Fruit fly (Drosophila melanogaster) whole organism, embryonic: ENCODE measurements around the gene dj-1beta.
A peak's percentile ranks its signal among the peaks of the same experiment; 100 is the strongest.

Experiments
- B-H2 ChIP-seq: fragments of 200-800 bp; sonication (Bioruptor generic); optimal IDR thresholded peaks from 2 replicates; lab custom pipeline; 2018; ENCODE audit warnings: missing biosample characterization, mild to moderate bottlenecking, missing genetic modification characterization
- C15 ChIP-seq: fragments of 200-800 bp; sonication (Bioruptor generic); IDR thresholded peaks from 3 replicates; pipeline ENCODE4 v1.3.6; 2022; ENCODE audit warnings: missing biosample characterization, missing genetic modification characterization
- CG10147 ChIP-seq: fragments of 200-800 bp; sonication (Bioruptor generic); optimal IDR thresholded peaks from 2 replicates; lab custom pipeline; 2019; ENCODE audit warnings: missing biosample characterization, mild to moderate bottlenecking, missing genetic modification characterization, moderate library complexity
- CG10321 ChIP-seq: fragments of 200-800 bp; sonication (Bioruptor generic); IDR thresholded peaks from 2 replicates; pipeline ENCODE4 v1.3.6; 2022; ENCODE audit warnings: missing biosample characterization, missing genetic modification characterization
- CG10366 ChIP-seq: fragments of 200-800 bp; sonication (Bioruptor generic); IDR thresholded peaks from 2 replicates; pipeline ENCODE4 v1.3.6; 2022; ENCODE audit warnings: missing biosample characterization, missing genetic modification characterization
- CG11247 ChIP-seq: fragments of 200-800 bp; sonication (Bioruptor generic); IDR thresholded peaks from 2 replicates; pipeline ENCODE4 v1.3.6; 2022; ENCODE audit warnings: missing biosample characterization, missing genetic modification characterization
- CG11398 ChIP-seq: fragments of 200-800 bp; sonication (Bioruptor generic); optimal IDR thresholded peaks from 2 replicates; lab custom pipeline; 2016; ENCODE audit warnings: missing biosample characterization, missing genetic modification characterization
- CG11560 ChIP-seq: fragments of 200-800 bp; sonication (Bioruptor generic); IDR thresholded peaks from 3 replicates; pipeline ENCODE4 v1.3.6; 2022; ENCODE audit warnings: missing biosample characterization, missing genetic modification characterization
- CG12219 ChIP-seq: fragments of 200-800 bp; sonication (Bioruptor generic); optimal IDR thresholded peaks from 3 replicates; lab custom pipeline; 2018; ENCODE audit warnings: missing biosample characterization, mild to moderate bottlenecking, missing genetic modification characterization
- CG13424 ChIP-seq: fragments of 200-800 bp; sonication (Bioruptor generic); optimal IDR thresholded peaks from 2 replicates; lab custom pipeline; 2019; ENCODE audit warnings: missing biosample characterization, mild to moderate bottlenecking, missing genetic modification characterization, moderate library complexity
- CG14667 ChIP-seq: fragments of 200-800 bp; sonication (Bioruptor generic); IDR thresholded peaks from 2 replicates; pipeline ENCODE4 v1.3.6; 2022; ENCODE audit warnings: missing biosample characterization, missing genetic modification characterization
- CG1603 ChIP-seq: fragments of 200-800 bp; sonication (Bioruptor generic); optimal IDR thresholded peaks from 2 replicates; lab custom pipeline; 2019; ENCODE audit warnings: missing biosample characterization, mild to moderate bottlenecking, missing genetic modification characterization, moderate library complexity
- CG1832 ChIP-seq: fragments of 200-800 bp; sonication (Bioruptor generic); optimal IDR thresholded peaks from 2 replicates; lab custom pipeline; 2017; ENCODE audit warnings: missing biosample characterization, mild to moderate bottlenecking, missing genetic modification characterization, inconsistent platforms
- CG18599 ChIP-seq: fragments of 200-800 bp; sonication (Bioruptor generic); optimal IDR thresholded peaks from 3 replicates; lab custom pipeline; 2017; ENCODE audit warnings: missing biosample characterization, missing genetic modification characterization, mild to moderate bottlenecking, moderate library complexity, missing genetic modification reagents
- CG2889 ChIP-seq: fragments of 200-800 bp; sonication (Bioruptor generic); IDR thresholded peaks from 3 replicates; pipeline ENCODE4 v1.3.6; 2022; ENCODE audit warnings: missing biosample characterization, missing genetic modification characterization
- CG31388 ChIP-seq: fragments of 200-800 bp; sonication (Bioruptor generic); optimal IDR thresholded peaks from 2 replicates; lab custom pipeline; 2016; ENCODE audit warnings: missing biosample characterization, missing genetic modification characterization
- CG33557 ChIP-seq: fragments of 200-800 bp; sonication (Bioruptor generic); optimal IDR thresholded peaks from 2 replicates; lab custom pipeline; 2019; ENCODE audit warnings: missing biosample characterization, mild to moderate bottlenecking, missing genetic modification characterization, moderate library complexity
- CG34224 ChIP-seq: fragments of 200-800 bp; sonication (Bioruptor generic); IDR thresholded peaks from 3 replicates; pipeline ENCODE4 v1.3.6; 2022; ENCODE audit warnings: missing biosample characterization, missing genetic modification characterization; ENCODE audit not compliant: partially characterized antibody
- CG4424 ChIP-seq: fragments of 200-800 bp; sonication (Bioruptor generic); optimal IDR thresholded peaks from 3 replicates; lab custom pipeline; 2016; ENCODE audit warnings: missing biosample characterization, missing genetic modification characterization
- CG4730 ChIP-seq: fragments of 200-800 bp; sonication (Bioruptor generic); IDR thresholded peaks from 2 replicates; pipeline ENCODE4 v1.3.6; 2022; ENCODE audit warnings: missing biosample characterization, missing genetic modification characterization
- CG4820 ChIP-seq: fragments of 200-800 bp; sonication (Bioruptor generic); optimal IDR thresholded peaks from 3 replicates; lab custom pipeline; 2016; ENCODE audit warnings: missing biosample characterization, missing genetic modification characterization
- CG5953 ChIP-seq: fragments of 200-800 bp; sonication (Bioruptor generic); IDR thresholded peaks from 2 replicates; pipeline ENCODE4 v1.3.6; 2022; ENCODE audit warnings: missing biosample characterization, missing genetic modification characterization
- CG6654 ChIP-seq: fragments of 200-800 bp; sonication (Bioruptor generic); optimal IDR thresholded peaks from 2 replicates; lab custom pipeline; 2017; ENCODE audit warnings: missing biosample characterization, mild to moderate bottlenecking, missing genetic modification characterization
- CG6683 ChIP-seq: fragments of 200-800 bp; sonication (Bioruptor generic); optimal IDR thresholded peaks from 2 replicates; lab custom pipeline; 2017; ENCODE audit warnings: missing biosample characterization, mild to moderate bottlenecking, missing genetic modification characterization, missing genetic modification reagents
- CG7357 ChIP-seq: fragments of 200-800 bp; sonication (Bioruptor generic); IDR thresholded peaks from 3 replicates; pipeline ENCODE4 v1.3.6; 2022; ENCODE audit warnings: missing biosample characterization, missing genetic modification characterization
- CG7928 ChIP-seq: fragments of 200-800 bp; sonication (Bioruptor generic); optimal IDR thresholded peaks from 2 replicates; lab custom pipeline; 2017; ENCODE audit warnings: missing biosample characterization, mild to moderate bottlenecking, missing genetic modification characterization
- Dbx ChIP-seq: fragments of 200-800 bp; sonication (Bioruptor generic); IDR thresholded peaks from 3 replicates; pipeline ENCODE4 v1.3.6; 2022; ENCODE audit warnings: missing biosample characterization, missing genetic modification characterization
- H15 ChIP-seq: fragments of 200-800 bp; sonication (Bioruptor generic); IDR thresholded peaks from 3 replicates; pipeline ENCODE4 v1.3.6; 2022; ENCODE audit warnings: missing biosample characterization, missing genetic modification characterization
- Hmr ChIP-seq: fragments of 200-800 bp; sonication (Bioruptor generic); optimal IDR thresholded peaks from 3 replicates; lab custom pipeline; 2017; ENCODE audit warnings: mild to moderate bottlenecking, missing biosample characterization, missing genetic modification reagents, missing genetic modification characterization
- Hsf ChIP-seq: fragments of 200-800 bp; sonication (Bioruptor generic); optimal IDR thresholded peaks from 3 replicates; lab custom pipeline; 2016; ENCODE audit warnings: missing biosample characterization, missing genetic modification characterization
- Lhr ChIP-seq: fragments of 200-800 bp; sonication (Bioruptor generic); optimal IDR thresholded peaks from 3 replicates; lab custom pipeline; 2017; ENCODE audit warnings: mild to moderate bottlenecking, missing biosample characterization, missing genetic modification reagents, missing genetic modification characterization
- NK7.1 ChIP-seq: fragments of 200-800 bp; sonication (Bioruptor generic); optimal IDR thresholded peaks from 3 replicates; lab custom pipeline; 2016; ENCODE audit warnings: missing biosample characterization, missing genetic modification characterization
- Pdp1 ChIP-seq, 2 experiments: fragments of 200-800 bp; sonication (Bioruptor generic); optimal IDR thresholded peaks; 3 replicates each; lab custom pipeline; 2016; ENCODE audit warnings: missing biosample characterization in 2 of 2, missing genetic modification characterization in 2 of 2, mild to moderate bottlenecking in 1 of 2, moderate library complexity in 1 of 2
- Tbp ChIP-seq: fragments of >200 bp; optimal IDR thresholded peaks from 2 replicates; lab custom pipeline; 2018; ENCODE audit warnings: missing biosample characterization, missing genetic modification characterization
- Usf ChIP-seq: fragments of 200-800 bp; sonication (Bioruptor generic); optimal IDR thresholded peaks from 2 replicates; lab custom pipeline; 2017; ENCODE audit warnings: missing genotype, missing biosample characterization, missing genetic modification characterization
- ato ChIP-seq: fragments of 200-800 bp; sonication (Bioruptor generic); IDR thresholded peaks from 2 replicates; pipeline ENCODE4 v1.3.6; 2022; ENCODE audit warnings: missing biosample characterization, missing genetic modification characterization; ENCODE audit not compliant: partially characterized antibody
- cas ChIP-seq: fragments of 200-800 bp; sonication (Bioruptor generic); IDR thresholded peaks from 2 replicates; pipeline ENCODE4 v1.3.6; 2022; ENCODE audit warnings: missing biosample characterization, missing genetic modification characterization
- chm ChIP-seq: fragments of 200-800 bp; sonication (Bioruptor generic); IDR thresholded peaks from 2 replicates; pipeline ENCODE4 v1.3.6; 2022; ENCODE audit warnings: missing biosample characterization, missing genetic modification characterization
- ci ChIP-seq: fragments of 200-800 bp; sonication (Bioruptor generic); IDR thresholded peaks from 3 replicates; pipeline ENCODE4 v1.3.6; 2022; ENCODE audit warnings: missing biosample characterization, missing genetic modification characterization
- crc ChIP-seq: fragments of 200-800 bp; sonication (Bioruptor generic); optimal IDR thresholded peaks from 2 replicates; lab custom pipeline; 2016; ENCODE audit warnings: missing biosample characterization, missing genetic modification characterization
- dan ChIP-seq: fragments of 200-800 bp; sonication (Bioruptor generic); IDR thresholded peaks from 2 replicates; pipeline ENCODE4 v1.3.6; 2022; ENCODE audit warnings: missing biosample characterization, missing genetic modification characterization
- dysf ChIP-seq: fragments of 200-800 bp; sonication (Bioruptor generic); IDR thresholded peaks from 3 replicates; pipeline ENCODE4 v1.3.6; 2022; ENCODE audit warnings: missing biosample characterization, missing genetic modification characterization
- en ChIP-seq: fragments of 200-800 bp; sonication (Bioruptor generic); optimal IDR thresholded peaks from 2 replicates; lab custom pipeline; 2016; ENCODE audit warnings: missing biosample characterization, missing genetic modification characterization
- fd96Cb ChIP-seq: fragments of 200-800 bp; sonication (Bioruptor generic); optimal IDR thresholded peaks from 2 replicates; lab custom pipeline; 2018; ENCODE audit warnings: missing biosample characterization, mild to moderate bottlenecking, missing genetic modification characterization, moderate library complexity
- ham ChIP-seq: fragments of 200-800 bp; sonication (Bioruptor generic); IDR thresholded peaks from 2 replicates; pipeline ENCODE4 v1.3.6; 2022; ENCODE audit warnings: missing biosample characterization, missing genetic modification characterization
- lab ChIP-seq: fragments of 200-800 bp; sonication (Bioruptor generic); optimal IDR thresholded peaks from 3 replicates; lab custom pipeline; 2017; ENCODE audit warnings: missing biosample characterization, missing genetic modification characterization, mild to moderate bottlenecking, moderate library complexity, missing genetic modification reagents
- phol ChIP-seq: fragments of 200-800 bp; sonication (Bioruptor generic); optimal IDR thresholded peaks from 3 replicates; lab custom pipeline; 2018; ENCODE audit warnings: missing biosample characterization, mild to moderate bottlenecking, missing genetic modification characterization, moderate library complexity
- prd ChIP-seq, 3 experiments: fragments of >200 bp in 2 of 3; fragments of 200-800 bp in 1 of 3; sonication (Bioruptor generic) in 1 of 3; optimal IDR thresholded peaks in 2 of 3; IDR thresholded peaks in 1 of 3; 2 replicates in 2 of 3; 3 replicates in 1 of 3; pipeline versions ENCODE4 v1.3.6 to Lab custom; 2017 to 2022; ENCODE audit warnings: missing biosample characterization in 1 of 3, missing genetic modification characterization in 1 of 3
- sqz ChIP-seq: fragments of 200-800 bp; sonication (Bioruptor generic); optimal IDR thresholded peaks from 3 replicates; lab custom pipeline; 2018; ENCODE audit warnings: missing biosample characterization, mild to moderate bottlenecking, missing genetic modification characterization
- zen ChIP-seq: fragments of 200-800 bp; sonication (Bioruptor generic); optimal IDR thresholded peaks from 3 replicates; lab custom pipeline; 2018; ENCODE audit warnings: missing biosample characterization, mild to moderate bottlenecking, missing genetic modification characterization, moderate library complexity

Gene dj-1beta

dm6 chr3R:30781661-30782120, 25.2 kb upstream of the dj-1beta start (continued):
- peak; percentile 66 for TF ChIP-seq Lhr (GFP tag; lab: Kevin White, UChicago)
- TF ChIP-seq cas (GFP tag; lab: Robert Waterston, UW) = peak; percentile 80
- peak; percentile 94 for TF ChIP-seq CG33557 (GFP tag; lab: Kevin White, UChicago)
- peak; percentile 86; the same call in 2 of the 3 replicates for TF ChIP-seq C15
- peak; percentile 91 for TF ChIP-seq CG4730 (GFP tag; lab: Robert Waterston, UW)
- peak; percentile 98 for TF ChIP-seq CG10321 (GFP tag; lab: Robert Waterston, UW)
- peak; percentile 90 for TF ChIP-seq Usf
- TF ChIP-seq CG1832 = peak; percentile 86
- peak; percentile 95 for TF ChIP-seq CG4424 (GFP tag; lab: Kevin White, UChicago)
- no peak for TF ChIP-seq ato (GFP tag; lab: Robert Waterston, UW)
- no peak for TF ChIP-seq CG34224 (GFP tag; lab: Robert Waterston, UW)
- TF ChIP-seq CG12219 (GFP tag; lab: Kevin White, UChicago) = peak; percentile 91
- TF ChIP-seq Pdp1 (GFP tag; optimal IDR thresholded peaks at IDR 0.05; lab: Kevin White, UChicago) = peak; percentile 86 to 93
- TF ChIP-seq dysf (GFP tag; lab: Robert Waterston, UW) = peak; percentile 96
- peak; percentile 94 for TF ChIP-seq dan
- TF ChIP-seq CG11247 = peak; percentile 95
- peak; percentile 89 for TF ChIP-seq Hmr (GFP tag; lab: Kevin White, UChicago)
- peak; percentile 36 for TF ChIP-seq CG7928 (GFP tag; lab: Kevin White, UChicago)
- peak; percentile 98 for TF ChIP-seq zen (tag; lab: Kevin White, UChicago)
- no peak for TF ChIP-seq Tbp (GFP tag; lab: Kevin White, UChicago)
- TF ChIP-seq CG18599 (GFP tag; lab: Kevin White, UChicago) = peak; percentile 95
- TF ChIP-seq CG10366 (GFP tag; lab: Robert Waterston, UW) = peak; percentile 93
- peak; percentile 94 for TF ChIP-seq H15
- peak; percentile 62; the same call in 1 of the 2 replicates for TF ChIP-seq CG5953 (GFP tag; lab: Robert Waterston, UW)
- peak; percentile 96 for TF ChIP-seq CG1603
- TF ChIP-seq fd96Cb (tag; lab: Kevin White, UChicago) = peak; percentile 94
- TF ChIP-seq chm (GFP tag; lab: Robert Waterston, UW) = peak; percentile 94
- peak; percentile 81 for TF ChIP-seq sqz
- peak; percentile 89 for TF ChIP-seq CG7357 (GFP tag; lab: Robert Waterston, UW)
- no peak for TF ChIP-seq prd (optimal IDR thresholded peaks at IDR 0.05; lab: Kevin White, UChicago)
- peak; percentile 99 for TF ChIP-seq prd (GFP tag; IDR thresholded peaks at IDR 0.05; lab: Robert Waterston, UW)
- peak; percentile 95 for TF ChIP-seq CG13424 (tag; lab: Kevin White, UChicago)
- peak; percentile 91 for TF ChIP-seq Dbx (GFP tag; lab: Robert Waterston, UW)
- peak; percentile 78 for TF ChIP-seq B-H2 (GFP tag; lab: Kevin White, UChicago)
- TF ChIP-seq CG10147 (GFP tag; lab: Kevin White, UChicago) = peak; percentile 90
- TF ChIP-seq ci (GFP tag; lab: Robert Waterston, UW) = peak; percentile 96
- TF ChIP-seq CG6654 = peak; percentile 73
- peak; percentile 95 for TF ChIP-seq CG14667 (GFP tag; lab: Robert Waterston, UW)
- TF ChIP-seq CG11398 (GFP tag; lab: Kevin White, UChicago) = peak; percentile 92
- TF ChIP-seq CG31388 = peak; percentile 89
- TF ChIP-seq NK7.1 (GFP tag; lab: Kevin White, UChicago) = peak; percentile 86
- peak; percentile 91 for TF ChIP-seq crc
- peak; percentile 90 for TF ChIP-seq CG2889 (GFP tag; lab: Robert Waterston, UW)
- TF ChIP-seq lab = peak; percentile 95
- peak; percentile 83 for TF ChIP-seq en
- peak; percentile 82; the same call in 2 of the 3 replicates for TF ChIP-seq CG11560 (tag; lab: Robert Waterston, UW)
- peak; percentile 80; the same call in 1 of the 2 replicates for TF ChIP-seq ham (GFP tag; lab: Robert Waterston, UW)
- TF ChIP-seq CG4820 (GFP tag; lab: Kevin White, UChicago) = peak; percentile 96
- TF ChIP-seq CG6683 (GFP tag; lab: Kevin White, UChicago) = peak; percentile 80
- TF ChIP-seq phol (tag; lab: Kevin White, UChicago) = peak; percentile 94
- TF ChIP-seq Hsf (GFP tag; lab: Kevin White, UChicago) = peak; percentile 97
